1 worm cellular context compared by ENCODE assay signal in genomic region chrX:4138413-4139193, ce11.
TF ChIP-seq lines count a peak whose summit lies in the region.

No protein-coding gene starts in this region.

TF ChIP-seq in whole organism, L1 larva, 84 proteins besides CTCF, POLR2A, EP300 and RAD21 (continued from another document):
- TF ChIP-seq dpl-1 (GFP tag; optimal IDR thresholded peaks at IDR 0.05; lab: Kevin White, UChicago) (no peak), lin-14 (GFP tag; optimal IDR thresholded peaks at IDR 0.05; lab: Kevin White, UChicago) (peak; percentile 54), pag-3 (tag; optimal IDR thresholded peaks at IDR 0.05; lab: Kevin White, UChicago; ENCODE audit: borderline replicate concordance, insufficient read depth) (no peak), snu-23 (GFP tag; optimal IDR thresholded peaks at IDR 0.05; lab: Kevin White, UChicago) (peak; percentile 22), mep-1 (tag; optimal IDR thresholded peaks at IDR 0.05; lab: Kevin White, UChicago) (peak; percentile 19)
TF ChIP-seq in whole organism, L1 larva: peak in this region for 14.
